Worm (Caenorhabditis elegans): ENCODE data around the gene hmgr-1.
A peak's percentile ranks its signal among the peaks of the same experiment; 100 is the strongest.

Gene hmgr-1

DNA sequence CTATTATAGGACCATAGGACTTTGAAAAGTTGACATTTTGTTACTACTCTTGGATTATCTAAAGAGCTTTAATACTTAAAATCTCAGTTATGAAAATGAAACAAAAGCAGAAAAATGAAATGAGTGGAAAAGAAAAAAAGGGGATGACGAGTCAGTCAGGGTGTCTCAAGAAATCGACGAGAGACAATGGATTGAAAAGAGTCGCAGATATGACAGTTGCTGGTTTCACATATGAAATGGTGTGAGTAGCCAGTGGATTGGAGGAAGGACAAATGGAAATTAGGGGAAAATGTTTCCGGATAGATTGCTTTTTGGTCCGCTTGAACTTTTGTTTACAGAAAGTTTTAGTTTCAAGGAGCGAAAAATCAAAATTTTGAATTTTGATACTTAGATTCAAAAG is 37.9 kb downstream of the hmgr-1 start:
- TF ChIP-seq rnt-1 (tag; optimal IDR thresholded peaks at IDR 0.05) = peak; percentile 30
- TF ChIP-seq alr-1 (tag; optimal IDR thresholded peaks at IDR 0.05; ENCODE audit: borderline replicate concordance) = no peak
- TF ChIP-seq efl-1 (optimal IDR thresholded peaks at IDR 0.05) = peak; percentile 2
- TF ChIP-seq efl-1 (GFP tag; optimal IDR thresholded peaks at IDR 0.05 in 1 of 2) = no peak
- no peak for TF ChIP-seq nhr-12 (tag; optimal IDR thresholded peaks at IDR 0.05)
- TF ChIP-seq lin-14 (GFP tag; optimal IDR thresholded peaks at IDR 0.05) = peak; percentile 3
- peak in 1 of 2 experiments; percentile 10 for TF ChIP-seq lsy-2 (tag; optimal IDR thresholded peaks at IDR 0.05)
- peak; percentile 11 for TF ChIP-seq blmp-1 (tag; optimal IDR thresholded peaks at IDR 0.05)
- peak; percentile 14 for TF ChIP-seq nhr-71 (tag; optimal IDR thresholded peaks at IDR 0.05)

ce11 chrIII:7399004-7399403 is 39.7 kb downstream of the hmgr-1 start:
- TF ChIP-seq lin-14 (GFP tag; optimal IDR thresholded peaks at IDR 0.05) = peak; percentile 42
- TF ChIP-seq fkh-10 (GFP tag; optimal IDR thresholded peaks at IDR 0.05) = peak; percentile 82
- no peak for TF ChIP-seq nhr-20 (tag; optimal IDR thresholded peaks at IDR 0.05)
- no peak for TF ChIP-seq nhr-76 (tag; optimal IDR thresholded peaks at IDR 0.05)
- TF ChIP-seq elt-3 (tag; optimal IDR thresholded peaks at IDR 0.05) = no peak
